Fruit fly (Drosophila melanogaster): ENCODE measurements around the gene Vps16B.

DNA sequence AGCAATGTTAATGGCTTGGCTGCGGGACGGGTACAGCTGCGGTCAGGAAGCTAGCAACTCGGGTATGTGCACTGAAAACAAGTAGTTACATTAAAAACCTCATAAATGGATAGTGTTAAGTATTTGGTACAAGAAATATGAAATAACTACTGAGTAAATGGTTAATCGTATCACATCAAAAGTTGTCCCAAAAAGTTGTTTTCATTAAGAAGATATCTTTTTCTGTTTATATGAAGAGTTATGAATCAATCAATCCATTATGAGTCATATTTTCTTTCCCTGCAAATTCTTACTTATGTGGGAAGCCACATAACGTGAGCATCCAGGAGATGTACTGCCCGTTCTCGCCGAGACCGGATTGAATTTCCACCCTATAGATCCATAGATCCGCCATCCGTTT is 22.5 kb upstream of the Vps16B start:
- TF ChIP-seq psq (GFP tag; optimal IDR thresholded peaks at IDR 0.05) = no peak
- no peak for TF ChIP-seq Abd-B (GFP tag; optimal IDR thresholded peaks at IDR 0.05)
- TF ChIP-seq Sp1 (GFP tag; optimal IDR thresholded peaks at IDR 0.05) = no peak
- no peak for TF ChIP-seq br (GFP tag; optimal IDR thresholded peaks at IDR 0.05)
- TF ChIP-seq usp (GFP tag; optimal IDR thresholded peaks at IDR 0.05) = no peak
- TF ChIP-seq h (GFP tag; optimal IDR thresholded peaks at IDR 0.05) = no peak
- no peak for TF ChIP-seq jim (GFP tag; optimal IDR thresholded peaks at IDR 0.05)
- TF ChIP-seq Hr78 (GFP tag; optimal IDR thresholded peaks at IDR 0.05) = no peak
